Worm (Caenorhabditis elegans): Measurements from ENCODE around the gene cwc-15.

DNA sequence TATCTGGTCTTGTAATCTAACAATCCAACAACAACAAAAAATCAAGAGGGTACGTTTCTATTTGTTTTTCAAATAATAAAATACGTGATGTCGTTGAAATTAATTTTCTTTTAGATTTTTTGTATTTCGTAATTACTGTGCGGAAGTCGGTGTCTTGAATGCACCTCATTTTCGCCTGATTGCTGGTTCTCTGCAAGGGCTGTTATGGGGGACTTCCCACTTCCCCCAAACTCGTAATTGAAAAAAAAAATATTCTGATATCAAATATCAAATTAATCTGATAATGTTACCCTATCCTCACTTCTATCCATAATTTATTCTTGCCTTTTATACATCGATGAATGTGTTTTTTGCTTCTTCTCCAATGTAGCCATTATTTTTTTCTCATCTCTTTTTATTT lies 35.1 kb upstream of the cwc-15 start, which contains the start of gene F36G9.15:
- TF ChIP-seq zag-1 (tag; optimal IDR thresholded peaks at IDR 0.05) (no peak), ama-1 (optimal IDR thresholded peaks at IDR 0.05) (no peak), hlh-30 (tag; optimal IDR thresholded peaks at IDR 0.05; ENCODE audit: insufficient read depth) (no peak), php-3 (GFP tag; IDR thresholded peaks at IDR 0.05) (no peak), pha-4 (GFP tag; IDR thresholded peaks at IDR 0.05) (no peak), pha-4 (tag; optimal IDR thresholded peaks at IDR 0.05) (no peak), cey-2 (tag; optimal IDR thresholded peaks at IDR 0.05; ENCODE audit: borderline replicate concordance, insufficient read depth) (no peak), duxl-1 (tag; optimal IDR thresholded peaks at IDR 0.05; ENCODE audit: poor library complexity) (no peak), lin-13 (GFP tag; optimal IDR thresholded peaks at IDR 0.05) (no peak), nhr-11 (tag; optimal IDR thresholded peaks at IDR 0.05) (no peak), F49E8.2 (tag; optimal IDR thresholded peaks at IDR 0.05; ENCODE audit: borderline replicate concordance) (no peak), R02D3.7 (tag; optimal IDR thresholded peaks at IDR 0.05) (no peak), skn-1 (tag; optimal IDR thresholded peaks at IDR 0.05) (no peak), fos-1 (tag; optimal IDR thresholded peaks at IDR 0.05) (no peak), dmd-9 (GFP tag; IDR thresholded peaks at IDR 0.05) (no peak)
